Fruit fly (Drosophila melanogaster) Kc167 (cell line): ENCODE results near the gene Cp15.

Experiments
- Myc ChIP-seq: fragments of >200 bp; optimal IDR thresholded peaks from 2 replicates; lab custom pipeline; 2017; ENCODE audit warnings: missing external identifiers
- Sin3A ChIP-seq: fragments of >200 bp; optimal IDR thresholded peaks from 2 replicates; lab custom pipeline; 2018; ENCODE audit warnings: missing external identifiers
- h ChIP-seq: fragments of >200 bp; optimal IDR thresholded peaks from 3 replicates; lab custom pipeline; 2018; ENCODE audit warnings: missing external identifiers
- insv ChIP-seq: fragments of >200 bp; optimal IDR thresholded peaks from 3 replicates; lab custom pipeline; 2018; ENCODE audit warnings: missing external identifiers
- psq ChIP-seq: fragments of >200 bp; optimal IDR thresholded peaks from 2 replicates; lab custom pipeline; 2017; ENCODE audit warnings: missing external identifiers
- ttk ChIP-seq: sonication (Bioruptor generic); optimal IDR thresholded peaks from 2 replicates; lab custom pipeline; 2017; ENCODE audit warnings: missing external identifiers

DNA sequence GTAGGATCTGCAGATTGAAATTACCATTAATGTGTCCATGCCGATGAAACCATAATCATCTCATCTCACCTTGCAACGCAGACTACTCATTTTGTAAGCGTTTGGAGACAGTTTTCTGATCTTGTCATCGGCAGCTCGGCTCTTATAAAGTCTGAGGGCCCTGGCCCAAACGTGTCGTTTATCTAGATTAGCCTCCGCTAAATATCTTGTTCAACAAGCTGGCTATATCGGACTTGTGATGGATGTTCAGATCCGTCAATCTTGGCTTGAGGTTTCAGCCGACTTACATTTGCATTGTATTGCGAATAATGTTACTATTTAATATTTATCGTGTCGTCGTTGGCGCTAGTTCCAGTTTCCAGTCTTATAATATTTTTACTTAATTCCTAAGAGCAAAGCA lies 2.6 kb upstream of the Cp15 start, which contains the start of gene CG43965:
- TF ChIP-seq Sin3A (lab: Kevin White, UChicago), result no peak
- no peak for TF ChIP-seq psq
- no peak for TF ChIP-seq Myc (lab: Kevin White, UChicago)
- TF ChIP-seq ttk (lab: Kevin White, UChicago), result no peak
- TF ChIP-seq insv (lab: Kevin White, UChicago), result no peak
- TF ChIP-seq h (lab: Kevin White, UChicago), result no peak
